Worm (Caenorhabditis elegans): ENCODE data around the gene fbxa-107.

- TF ChIP-seq ref-1 (GFP tag; conservative IDR thresholded peaks at IDR 0.05): no peak
- no peak for TF ChIP-seq cog-1 (tag; optimal IDR thresholded peaks at IDR 0.05)
These were observed 13.9 kb downstream of the fbxa-107 start for ce11 chrV:18137679-18138078.

All from whole organism, midembryonic.